Worm (Caenorhabditis elegans): ENCODE results near the gene zfp-2.
A peak's percentile ranks its signal among the peaks of the same experiment; 100 is the strongest.

Gene zfp-2

ce11 chrII:9601679-9602078 is 44.2 kb downstream of the zfp-2 start:
- TF ChIP-seq ceh-8 (GFP tag; optimal IDR thresholded peaks at IDR 0.05) (no peak), unc-86 (tag; optimal IDR thresholded peaks at IDR 0.05) (no peak), ama-1 (optimal IDR thresholded peaks at IDR 0.05) (peak; percentile 68), alr-1 (tag; optimal IDR thresholded peaks at IDR 0.05; ENCODE audit: borderline replicate concordance) (no peak), nhr-11 (tag; optimal IDR thresholded peaks at IDR 0.05) (no peak), grh-1 (GFP tag; IDR thresholded peaks at IDR 0.05) (no peak), pag-3 (tag; optimal IDR thresholded peaks at IDR 0.05; ENCODE audit: borderline replicate concordance, insufficient read depth) (no peak), C04F5.9 (tag; optimal IDR thresholded peaks at IDR 0.05) (no peak), zip-4 (GFP tag; optimal IDR thresholded peaks at IDR 0.05) (no peak), nhr-76 (tag; optimal IDR thresholded peaks at IDR 0.05) (no peak), elt-3 (tag; optimal IDR thresholded peaks at IDR 0.05) (peak in 2 of 6 experiments; percentile 33 to 78), zag-1 (tag; optimal IDR thresholded peaks at IDR 0.05) (no peak), nhr-28 (tag; optimal IDR thresholded peaks at IDR 0.05) (no peak), tlp-1 (tag; optimal IDR thresholded peaks at IDR 0.05) (no peak), efl-1 (optimal IDR thresholded peaks at IDR 0.05) (no peak), efl-1 (GFP tag; optimal IDR thresholded peaks at IDR 0.05 in 1 of 2) (peak in 1 of 2 experiments; percentile 90), xbp-1 (tag; optimal IDR thresholded peaks at IDR 0.05) (peak; percentile 21), dpl-1 (GFP tag; optimal IDR thresholded peaks at IDR 0.05) (peak in 1 of 3 experiments; percentile 25), isw-1 (GFP tag; IDR thresholded peaks at IDR 0.05) (no peak), lsy-2 (tag; optimal IDR thresholded peaks at IDR 0.05) (peak; percentile 53 to 64), sox-4 (tag; optimal IDR thresholded peaks at IDR 0.05) (no peak), nhr-84 (tag; optimal IDR thresholded peaks at IDR 0.05) (no peak), egl-27 (tag; optimal IDR thresholded peaks at IDR 0.05) (no peak), aly-2 (tag; optimal IDR thresholded peaks at IDR 0.05) (no peak), ztf-4 (tag; optimal IDR thresholded peaks at IDR 0.05) (peak; percentile 80), ceh-63 (GFP tag; optimal IDR thresholded peaks at IDR 0.05) (no peak), rnt-1 (tag; optimal IDR thresholded peaks at IDR 0.05) (peak; percentile 77), nhr-71 (tag; optimal IDR thresholded peaks at IDR 0.05) (peak; percentile 88), lin-39 (tag; optimal IDR thresholded peaks at IDR 0.05) (peak; percentile 12), unc-130 (tag; optimal IDR thresholded peaks at IDR 0.05) (peak; percentile 81), skn-1 (tag; optimal IDR thresholded peaks at IDR 0.05) (no peak), snu-23 (GFP tag; optimal IDR thresholded peaks at IDR 0.05) (peak; percentile 84), unc-98 (GFP tag; IDR thresholded peaks at IDR 0.05) (no peak), ets-5 (GFP tag; IDR thresholded peaks at IDR 0.05) (no peak), dsc-1 (tag; optimal IDR thresholded peaks at IDR 0.05) (no peak), mab-9 (GFP tag; IDR thresholded peaks at IDR 0.05) (no peak), nhr-20 (tag; optimal IDR thresholded peaks at IDR 0.05) (peak; percentile 92), nhr-77 (tag; optimal IDR thresholded peaks at IDR 0.05) (no peak), nhr-90 (tag; optimal IDR thresholded peaks at IDR 0.05; ENCODE audit: poor library complexity) (peak; percentile 66), nhr-237 (tag; optimal IDR thresholded peaks at IDR 0.05) (no peak), fkh-10 (GFP tag; optimal IDR thresholded peaks at IDR 0.05) (no peak), ztf-11 (tag; optimal IDR thresholded peaks at IDR 0.05) (no peak), F16B12.6 (tag; optimal IDR thresholded peaks at IDR 0.05) (no peak), hlh-17 (GFP tag; optimal IDR thresholded peaks at IDR 0.05; ENCODE audit: borderline replicate concordance) (no peak), elt-2 (tag; optimal IDR thresholded peaks at IDR 0.05) (no peak), tbx-2 (tag; optimal IDR thresholded peaks at IDR 0.05) (peak; percentile 49), mef-2 (tag; optimal IDR thresholded peaks at IDR 0.05) (no peak), mep-1 (tag; optimal IDR thresholded peaks at IDR 0.05) (peak; percentile 24), sup-37 (GFP tag; optimal IDR thresholded peaks at IDR 0.05) (no peak), blmp-1 (tag; optimal IDR thresholded peaks at IDR 0.05) (peak; percentile 86), nhr-19 (GFP tag; conservative IDR thresholded peaks at IDR 0.05) (peak; percentile 90), hpl-2 (GFP tag; optimal IDR thresholded peaks at IDR 0.05) (no peak), jun-1 (tag; optimal IDR thresholded peaks at IDR 0.05) (no peak), lin-13 (GFP tag; optimal IDR thresholded peaks at IDR 0.05) (peak; percentile 44)

Data from whole organism, L1 larva.